Worm (Caenorhabditis elegans) whole organism, mixed stage, embryonic: ENCODE data around the gene R09E10.8.

Source experiments
- ces-1 ChIP-seq: fragments of 150-350 bp; optimal IDR thresholded peaks from 2 replicates; lab custom pipeline; 2014; ENCODE audit warnings: missing biosample characterization, missing genetic modification reagents, missing genetic modification characterization
- elt-1 ChIP-seq: sonication (generic microtip); optimal IDR thresholded peaks from 2 replicates; lab custom pipeline; 2017; ENCODE audit warnings: missing genetic modification characterization, mild to moderate bottlenecking, missing compliant biosample characterization, antibody characterized with exemption, moderate library complexity, borderline replicate concordance; ENCODE audit not compliant: insufficient read depth
- lin-13 ChIP-seq: fragments of 150-350 bp; optimal IDR thresholded peaks from 2 replicates; lab custom pipeline; 2014; ENCODE audit warnings: missing biosample characterization, missing genetic modification characterization
- mep-1 ChIP-seq: fragments of 150-350 bp; optimal IDR thresholded peaks from 2 replicates; lab custom pipeline; 2017; ENCODE audit warnings: missing biosample characterization, missing genetic modification reagents, missing genetic modification characterization, inconsistent platforms
- unc-62 ChIP-seq: fragments of 150-350 bp; optimal IDR thresholded peaks from 2 replicates; lab custom pipeline; 2014; ENCODE audit warnings: missing biosample characterization, missing genetic modification reagents, missing genetic modification characterization
- zip-8 ChIP-seq: fragments of 150-350 bp; optimal IDR thresholded peaks from 2 replicates; lab custom pipeline; 2014; ENCODE audit warnings: missing biosample characterization, missing genetic modification characterization
- ztf-11 ChIP-seq: fragments of 150-350 bp; optimal IDR thresholded peaks from 2 replicates; lab custom pipeline; 2014; ENCODE audit warnings: missing biosample characterization, missing genetic modification characterization

DNA sequence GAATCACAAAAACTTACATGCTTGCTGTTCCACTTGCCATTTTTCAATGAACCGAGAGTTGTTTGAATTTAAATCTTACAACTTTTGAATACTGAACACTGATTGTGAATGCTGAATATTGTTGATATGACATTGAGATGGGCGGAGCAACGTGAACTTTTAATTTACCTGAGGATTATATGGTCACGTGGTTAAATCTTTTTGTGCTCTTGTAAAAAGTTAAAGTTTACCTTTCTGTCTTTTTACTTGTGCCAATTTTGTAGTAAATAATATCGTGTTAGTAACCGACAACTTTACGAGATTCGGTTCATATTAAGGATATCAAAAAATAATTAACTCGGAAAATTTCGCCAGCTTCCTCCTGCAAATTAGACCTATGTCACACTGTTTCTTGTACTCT, 42.0 kb upstream of the R09E10.8 start, which contains the start of gene Y43C5B.2:
- TF ChIP-seq unc-62 (GFP tag; lab: Kevin White, UChicago) (no peak), ces-1 (no peak), zip-8 (tag; lab: Kevin White, UChicago) (no peak), lin-13 (tag; lab: Kevin White, UChicago) (no peak), mep-1 (tag; lab: Kevin White, UChicago) (no peak), ztf-11 (tag; lab: Kevin White, UChicago) (no peak), elt-1 (tag; lab: Kevin White, UChicago) (no peak)
